Worm (Caenorhabditis elegans) whole organism, early embryonic: ENCODE results near the gene C47A10.12.

Experiments
- B0310.2 ChIP-seq: sonication (generic microtip); optimal IDR thresholded peaks from 2 replicates; lab custom pipeline; 2016; ENCODE audit warnings: mild to moderate bottlenecking, missing genetic modification characterization, missing compliant biosample characterization
- F13C5.2 ChIP-seq: sonication (generic microtip); optimal IDR thresholded peaks from 2 replicates; lab custom pipeline; 2017; ENCODE audit warnings: mild to moderate bottlenecking, missing genetic modification characterization, inconsistent platforms, missing compliant biosample characterization
- aly-1 ChIP-seq: sonication (generic microtip); optimal IDR thresholded peaks from 2 replicates; lab custom pipeline; 2016; ENCODE audit warnings: missing genetic modification characterization, missing compliant biosample characterization
- ama-1 ChIP-seq: fragments of 150-350 bp; optimal IDR thresholded peaks from 2 replicates; lab custom pipeline; 2014
- ceh-13 ChIP-seq: fragments of 200-800 bp; sonication (Bioruptor generic); optimal IDR thresholded peaks from 2 replicates; lab custom pipeline; 2018; ENCODE audit warnings: mild to moderate bottlenecking, missing genetic modification characterization, missing compliant biosample characterization
- ceh-36 ChIP-seq: sonication (generic microtip); optimal IDR thresholded peaks from 2 replicates; lab custom pipeline; 2016; ENCODE audit warnings: missing genetic modification characterization, inconsistent platforms, missing compliant biosample characterization
- ets-7 ChIP-seq: sonication (generic microtip); optimal IDR thresholded peaks from 2 replicates; lab custom pipeline; 2016; ENCODE audit warnings: missing genotype, missing genetic modification characterization, missing compliant biosample characterization
- flt-1 ChIP-seq: fragments of 200-800 bp; sonication (Bioruptor generic); IDR thresholded peaks from 2 replicates; pipeline ENCODE4 v1.3.6; 2022; ENCODE audit warnings: missing genetic modification characterization, missing compliant biosample characterization
- hmbx-1 ChIP-seq: sonication (generic microtip); optimal IDR thresholded peaks from 2 replicates; lab custom pipeline; 2016; ENCODE audit warnings: mild to moderate bottlenecking, missing genetic modification characterization, missing compliant biosample characterization
- hmg-4 ChIP-seq: fragments of 200-800 bp; sonication (Bioruptor generic); optimal IDR thresholded peaks from 2 replicates; lab custom pipeline; 2018; ENCODE audit warnings: mild to moderate bottlenecking, missing genetic modification characterization, missing compliant biosample characterization
- hnd-1 ChIP-seq: sonication (generic microtip); optimal IDR thresholded peaks from 2 replicates; lab custom pipeline; 2016; ENCODE audit warnings: missing genetic modification characterization, missing compliant biosample characterization
- pes-1 ChIP-seq: fragments of 200-800 bp; sonication (Bioruptor generic); IDR thresholded peaks from 2 replicates; pipeline ENCODE4 v1.3.6; 2022; ENCODE audit warnings: missing genetic modification reagents, missing genetic modification characterization, missing compliant biosample characterization
- scrt-1 ChIP-seq: fragments of 200-800 bp; sonication (Bioruptor generic); IDR thresholded peaks from 2 replicates; pipeline ENCODE4 v1.3.6; 2022; ENCODE audit warnings: missing genetic modification characterization, missing compliant biosample characterization
- sea-1 ChIP-seq: fragments of 200-800 bp; sonication (Bioruptor generic); conservative IDR thresholded peaks from 2 replicates; pipeline ENCODE4 v1.3.6; 2022; ENCODE audit warnings: missing genetic modification characterization, missing compliant biosample characterization
- tbx-11 ChIP-seq: fragments of 200-800 bp; sonication (Bioruptor generic); IDR thresholded peaks from 2 replicates; pipeline ENCODE4 v1.3.6; 2022; ENCODE audit warnings: missing genetic modification characterization, missing compliant biosample characterization
- tbx-37 ChIP-seq: fragments of 200-800 bp; sonication (Bioruptor generic); conservative IDR thresholded peaks from 2 replicates; pipeline ENCODE4 v1.3.6; 2022; ENCODE audit warnings: missing genetic modification reagents, missing genetic modification characterization, missing compliant biosample characterization
- tra-4 ChIP-seq: sonication (generic microtip); optimal IDR thresholded peaks from 2 replicates; lab custom pipeline; 2017; ENCODE audit warnings: missing genetic modification characterization, missing compliant biosample characterization

C47A10.12 gene

ce11 chrV:17802519-17802918 lies 24.8 kb downstream of the C47A10.12 start, which contains the start of the genes Y94A7B.11 and srh-292:
TSS of gene Y94A7B.11 (minus strand) at chrV:17802619.
TSS of gene srh-292 (plus strand) at chrV:17802769.
- no peak for TF ChIP-seq tbx-11 (GFP tag; lab: Robert Waterston, UW)
- no peak for TF ChIP-seq pes-1
- no peak for TF ChIP-seq ceh-13
- no peak for TF ChIP-seq ets-7 (tag; lab: Kevin White, UChicago)
- TF ChIP-seq scrt-1 (GFP tag; lab: Robert Waterston, UW) = no peak
- TF ChIP-seq tra-4 = no peak
- no peak for TF ChIP-seq ama-1 (lab: Kevin White, UChicago)
- TF ChIP-seq hmg-4 = no peak
- TF ChIP-seq hnd-1 (tag; lab: Kevin White, UChicago) = no peak
- TF ChIP-seq B0310.2 (tag; lab: Kevin White, UChicago) = no peak
- TF ChIP-seq aly-1 (tag; lab: Kevin White, UChicago) = no peak
- TF ChIP-seq flt-1 (GFP tag; lab: Robert Waterston, UW) = no peak
- no peak for TF ChIP-seq F13C5.2 (tag; lab: Kevin White, UChicago)
- TF ChIP-seq tbx-37 (GFP tag; lab: Robert Waterston, UW) = no peak
- no peak for TF ChIP-seq sea-1
- TF ChIP-seq hmbx-1 (tag; lab: Kevin White, UChicago) = no peak

ce11 chrV:17805323-17805722 lies 27.6 kb downstream of the C47A10.12 start, which contains the start of gene srh-291:
TSS of gene srh-291 (plus strand) at chrV:17805623.
- TF ChIP-seq pes-1 = no peak
- TF ChIP-seq flt-1 (GFP tag; lab: Robert Waterston, UW) = no peak
- no peak for TF ChIP-seq hmbx-1 (tag; lab: Kevin White, UChicago)
- TF ChIP-seq tbx-37 (GFP tag; lab: Robert Waterston, UW) = no peak
- TF ChIP-seq hmg-4 = no peak
- TF ChIP-seq tbx-11 (GFP tag; lab: Robert Waterston, UW) = no peak
- TF ChIP-seq ceh-36 (tag; lab: Kevin White, UChicago) = no peak

ce11 chrV:17810053-17810452 lies 32.3 kb downstream of the C47A10.12 start, which contains the start of gene srh-296:
TSS of gene srh-296 (plus strand) at chrV:17810353.
- no peak for TF ChIP-seq hmbx-1 (tag; lab: Kevin White, UChicago)

ce11 chrV:17812127-17812526 lies 34.4 kb downstream of the C47A10.12 start:
- TF ChIP-seq aly-1 (tag; lab: Kevin White, UChicago) = peak; percentile 31
- TF ChIP-seq hmbx-1 (tag; lab: Kevin White, UChicago) = no peak
- TF ChIP-seq pes-1 = no peak
- no peak for TF ChIP-seq flt-1 (GFP tag; lab: Robert Waterston, UW)
- no peak for TF ChIP-seq ama-1 (lab: Kevin White, UChicago)
- no peak for TF ChIP-seq F13C5.2 (tag; lab: Kevin White, UChicago)

- TF ChIP-seq tbx-11 (GFP tag; lab: Robert Waterston, UW) = no peak
- no peak for TF ChIP-seq B0310.2 (tag; lab: Kevin White, UChicago)
- no peak for TF ChIP-seq flt-1 (GFP tag; lab: Robert Waterston, UW)
These were observed 40.8 kb downstream of the C47A10.12 start, which contains the start of gene srh-298 for ce11 chrV:17818567-17818966. TSS of gene srh-298 (plus strand) at chrV:17818867.

- TF ChIP-seq tbx-37 (GFP tag; lab: Robert Waterston, UW) (no peak), pes-1 (no peak), hmbx-1 (tag; lab: Kevin White, UChicago) (no peak), ets-7 (tag; lab: Kevin White, UChicago) (no peak)
These were observed 42.0 kb downstream of the C47A10.12 start for ce11 chrV:17819704-17820103.

ce11 chrV:17821805-17822204 lies 44.1 kb downstream of the C47A10.12 start, which contains the start of gene srh-300:
TSS of gene srh-300 (plus strand) at chrV:17822105.
- TF ChIP-seq hmbx-1 (tag; lab: Kevin White, UChicago) (no peak), ets-7 (tag; lab: Kevin White, UChicago) (no peak), tbx-37 (GFP tag; lab: Robert Waterston, UW) (no peak), B0310.2 (tag; lab: Kevin White, UChicago) (no peak), ceh-36 (tag; lab: Kevin White, UChicago) (no peak), sea-1 (no peak), ceh-13 (no peak), scrt-1 (GFP tag; lab: Robert Waterston, UW) (no peak), hnd-1 (tag; lab: Kevin White, UChicago) (no peak), flt-1 (GFP tag; lab: Robert Waterston, UW) (no peak), tbx-11 (GFP tag; lab: Robert Waterston, UW) (no peak), aly-1 (tag; lab: Kevin White, UChicago) (no peak), ama-1 (lab: Kevin White, UChicago) (no peak), hmg-4 (no peak), tra-4 (no peak), pes-1 (no peak)

- TF ChIP-seq hmbx-1 (tag; lab: Kevin White, UChicago) = no peak
- TF ChIP-seq hmg-4 = no peak
- no peak for TF ChIP-seq aly-1 (tag; lab: Kevin White, UChicago)
- no peak for TF ChIP-seq ceh-36 (tag; lab: Kevin White, UChicago)
- TF ChIP-seq B0310.2 (tag; lab: Kevin White, UChicago) = no peak
These were observed 46.9 kb downstream of the C47A10.12 start, which contains the start of gene srh-301 for ce11 chrV:17824610-17825009. TSS of gene srh-301 (plus strand) at chrV:17824910.

- TF ChIP-seq ets-7 (tag; lab: Kevin White, UChicago) (no peak), B0310.2 (tag; lab: Kevin White, UChicago) (no peak), sea-1 (no peak), ama-1 (lab: Kevin White, UChicago) (no peak), hmg-4 (no peak), scrt-1 (GFP tag; lab: Robert Waterston, UW) (no peak), hmbx-1 (tag; lab: Kevin White, UChicago) (no peak), hnd-1 (tag; lab: Kevin White, UChicago) (no peak), aly-1 (tag; lab: Kevin White, UChicago) (no peak), tbx-37 (GFP tag; lab: Robert Waterston, UW) (no peak), pes-1 (no peak), flt-1 (GFP tag; lab: Robert Waterston, UW) (no peak), tbx-11 (GFP tag; lab: Robert Waterston, UW) (no peak), ceh-36 (tag; lab: Kevin White, UChicago) (no peak), F13C5.2 (tag; lab: Kevin White, UChicago) (no peak), ceh-13 (no peak), tra-4 (no peak)
These were observed 50.6 kb downstream of the C47A10.12 start, which contains the start of gene srh-304 for ce11 chrV:17828310-17828709. TSS of gene srh-304 (plus strand) at chrV:17828610.
